Fruit fly (Drosophila melanogaster) whole organism, embryonic: ENCODE results near the gene Osi17.
A peak's percentile ranks its signal among the peaks of the same experiment; 100 is the strongest.

Source experiments
- CG11696 ChIP-seq: fragments of 200-800 bp; sonication (Bioruptor generic); IDR thresholded peaks from 2 replicates; pipeline ENCODE4 v1.3.6; 2022; ENCODE audit warnings: missing biosample characterization, missing genetic modification characterization
- CG12236 ChIP-seq: fragments of 200-800 bp; sonication (Bioruptor generic); optimal IDR thresholded peaks from 2 replicates; lab custom pipeline; 2016; ENCODE audit warnings: missing biosample characterization, missing genetic modification characterization
- HmgZ ChIP-seq: fragments of 200-800 bp; sonication (Bioruptor generic); optimal IDR thresholded peaks from 2 replicates; lab custom pipeline; 2018; ENCODE audit warnings: missing biosample characterization, mild to moderate bottlenecking, missing genetic modification characterization
- pan ChIP-seq, 4 experiments: fragments of >200 bp in 3 of 4; fragments of 200-800 bp in 1 of 4; sonication (Bioruptor generic) in 1 of 4; optimal IDR thresholded peaks in 3 of 4; IDR thresholded peaks in 1 of 4; 2 replicates each; pipeline versions ENCODE4 v1.3.6 to Lab custom; 2017 to 2022; ENCODE audit warnings: missing biosample characterization in 2 of 4, missing genetic modification characterization in 2 of 4, mixed read lengths in 1 of 4

- TF ChIP-seq pan (optimal IDR thresholded peaks at IDR 0.05; lab: Kevin White, UChicago) (no peak), pan (GFP tag; optimal IDR thresholded peaks at IDR 0.05 in 1 of 2, IDR thresholded peaks at IDR 0.05 in 1 of 2) (peak in 1 of 2 experiments; percentile 22), CG11696 (GFP tag; lab: Robert Waterston, UW) (no peak), CG12236 (GFP tag; lab: Kevin White, UChicago) (no peak), HmgZ (tag; lab: Kevin White, UChicago) (no peak)
Observed at dm6 chr3R:6351181-6351580, 39.6 kb downstream of the Osi17 start.
